Fruit fly (Drosophila melanogaster) whole organism, embryonic: ENCODE measurements around the gene rols.

Experiments used
- Atf-2 ChIP-seq: fragments of 200-800 bp; sonication (Bioruptor generic); optimal IDR thresholded peaks from 2 replicates; lab custom pipeline; 2016; ENCODE audit warnings: missing biosample characterization, missing genetic modification characterization
- Atf6 ChIP-seq: fragments of 200-800 bp; sonication (Bioruptor generic); IDR thresholded peaks from 2 replicates; pipeline ENCODE4 v1.3.6; 2022; ENCODE audit warnings: missing biosample characterization, missing genetic modification characterization
- CG10274 ChIP-seq: fragments of 200-800 bp; sonication (Bioruptor generic); optimal IDR thresholded peaks from 3 replicates; lab custom pipeline; 2017; ENCODE audit warnings: missing biosample characterization, mild to moderate bottlenecking, missing genetic modification characterization
- CG13775 ChIP-seq: fragments of 200-800 bp; sonication (Bioruptor generic); optimal IDR thresholded peaks from 3 replicates; lab custom pipeline; 2017; ENCODE audit warnings: missing biosample characterization, mild to moderate bottlenecking, missing genetic modification characterization
- CG2712 ChIP-seq: fragments of 200-800 bp; optimal IDR thresholded peaks from 3 replicates; lab custom pipeline; 2019; ENCODE audit warnings: missing biosample characterization, mild to moderate bottlenecking, missing genetic modification characterization, moderate library complexity
- CG31441 ChIP-seq: fragments of 200-800 bp; sonication (Bioruptor generic); IDR thresholded peaks from 2 replicates; pipeline ENCODE4 v1.3.6; 2022; ENCODE audit warnings: missing biosample characterization, missing genetic modification characterization
- CG3163 ChIP-seq: fragments of 200-800 bp; sonication (Bioruptor generic); optimal IDR thresholded peaks from 3 replicates; lab custom pipeline; 2016; ENCODE audit warnings: missing biosample characterization, missing genetic modification characterization
- CG34422 ChIP-seq: fragments of 200-800 bp; sonication (Bioruptor generic); IDR thresholded peaks from 3 replicates; pipeline ENCODE4 v1.3.6; 2022; ENCODE audit warnings: missing biosample characterization, missing genetic modification characterization
- CG4282 ChIP-seq: fragments of 200-800 bp; sonication (Bioruptor generic); optimal IDR thresholded peaks from 2 replicates; lab custom pipeline; 2016; ENCODE audit warnings: missing biosample characterization, missing genetic modification characterization
- CG4617 ChIP-seq: fragments of 200-800 bp; sonication (Bioruptor generic); optimal IDR thresholded peaks from 3 replicates; lab custom pipeline; 2016; ENCODE audit warnings: missing biosample characterization, missing genetic modification characterization, borderline replicate concordance
- CG5953 ChIP-seq: fragments of 200-800 bp; sonication (Bioruptor generic); IDR thresholded peaks from 2 replicates; pipeline ENCODE4 v1.3.6; 2022; ENCODE audit warnings: missing biosample characterization, missing genetic modification characterization
- CG6175 ChIP-seq: fragments of 200-800 bp; sonication (Bioruptor generic); IDR thresholded peaks from 3 replicates; pipeline ENCODE4 v1.3.6; 2022; ENCODE audit warnings: missing biosample characterization, missing genetic modification characterization
- CG6254 ChIP-seq: fragments of 200-800 bp; sonication (Bioruptor generic); optimal IDR thresholded peaks from 3 replicates; lab custom pipeline; 2017; ENCODE audit warnings: mild to moderate bottlenecking, missing biosample characterization, missing genetic modification reagents, missing genetic modification characterization
- CG7928 ChIP-seq: fragments of 200-800 bp; sonication (Bioruptor generic); optimal IDR thresholded peaks from 2 replicates; lab custom pipeline; 2017; ENCODE audit warnings: missing biosample characterization, mild to moderate bottlenecking, missing genetic modification characterization
- CG8765 ChIP-seq: fragments of 200-800 bp; sonication (Bioruptor generic); IDR thresholded peaks from 2 replicates; pipeline ENCODE4 v1.3.6; 2022; ENCODE audit warnings: missing biosample characterization, missing genetic modification characterization
- CG9437 ChIP-seq: fragments of 200-800 bp; sonication (Bioruptor generic); optimal IDR thresholded peaks from 2 replicates; lab custom pipeline; 2018; ENCODE audit warnings: missing biosample characterization, mild to moderate bottlenecking, missing genetic modification characterization
- Dip2 ChIP-seq: fragments of 200-800 bp; sonication (Bioruptor generic); IDR thresholded peaks from 2 replicates; pipeline ENCODE4 v1.3.6; 2022; ENCODE audit warnings: missing biosample characterization, missing genetic modification characterization
- Dip3 ChIP-seq: fragments of 200-800 bp; sonication (Bioruptor generic); optimal IDR thresholded peaks from 3 replicates; lab custom pipeline; 2016; ENCODE audit warnings: missing biosample characterization, missing genetic modification characterization
- Dll ChIP-seq: fragments of 200-800 bp; sonication (Bioruptor generic); IDR thresholded peaks from 4 replicates; pipeline ENCODE4 v1.3.6; 2022; ENCODE audit warnings: missing biosample characterization, missing genetic modification characterization; ENCODE audit not compliant: partially characterized antibody
- Doc2 ChIP-seq: fragments of 200-800 bp; sonication (Bioruptor generic); IDR thresholded peaks from 2 replicates; pipeline ENCODE4 v1.3.6; 2022; ENCODE audit warnings: missing biosample characterization, missing genetic modification characterization
- Dref ChIP-seq: fragments of 200-800 bp; sonication (Bioruptor generic); IDR thresholded peaks from 2 replicates; pipeline ENCODE4 v1.3.6; 2022; ENCODE audit warnings: missing biosample characterization, missing genetic modification characterization
- Drgx ChIP-seq: fragments of 200-800 bp; sonication (Bioruptor generic); IDR thresholded peaks from 2 replicates; pipeline ENCODE4 v1.3.6; 2022; ENCODE audit warnings: missing biosample characterization, missing genetic modification characterization
- Elba2 ChIP-seq: fragments of 200-800 bp; sonication (Bioruptor generic); optimal IDR thresholded peaks from 3 replicates; lab custom pipeline; 2016; ENCODE audit warnings: missing biosample characterization, missing genetic modification characterization
- HmgZ ChIP-seq: fragments of 200-800 bp; sonication (Bioruptor generic); optimal IDR thresholded peaks from 2 replicates; lab custom pipeline; 2018; ENCODE audit warnings: missing biosample characterization, mild to moderate bottlenecking, missing genetic modification characterization
- Hmx ChIP-seq: fragments of 200-800 bp; sonication (Bioruptor generic); optimal IDR thresholded peaks from 2 replicates; lab custom pipeline; 2016; ENCODE audit warnings: missing biosample characterization, missing genetic modification characterization
- Jarid2 ChIP-seq: fragments of 200-800 bp; sonication (Bioruptor generic); optimal IDR thresholded peaks from 3 replicates; lab custom pipeline; 2017; ENCODE audit warnings: mild to moderate bottlenecking, missing biosample characterization, missing genetic modification reagents, missing genetic modification characterization
- Optix ChIP-seq: fragments of 200-800 bp; sonication (Bioruptor generic); IDR thresholded peaks from 3 replicates; pipeline ENCODE4 v1.3.6; 2022; ENCODE audit warnings: missing biosample characterization, missing genetic modification characterization
- Poxn ChIP-seq: fragments of 200-800 bp; sonication (Bioruptor generic); IDR thresholded peaks from 2 replicates; pipeline ENCODE4 v1.3.6; 2022; ENCODE audit warnings: missing biosample characterization, missing genetic modification characterization
- Rfx ChIP-seq: fragments of 200-800 bp; sonication (Bioruptor generic); IDR thresholded peaks from 2 replicates; pipeline ENCODE4 v1.3.6; 2022; ENCODE audit warnings: missing biosample characterization, missing genetic modification characterization
- Sox102F ChIP-seq: fragments of 200-800 bp; sonication (Bioruptor generic); optimal IDR thresholded peaks from 2 replicates; lab custom pipeline; 2018; ENCODE audit warnings: missing biosample characterization, mild to moderate bottlenecking, missing genetic modification characterization, moderate library complexity
- ap ChIP-seq: fragments of 200-800 bp; sonication (Bioruptor generic); IDR thresholded peaks from 2 replicates; pipeline ENCODE4 v1.3.6; 2022; ENCODE audit warnings: missing biosample characterization, missing genetic modification characterization
- ato ChIP-seq: fragments of 200-800 bp; sonication (Bioruptor generic); IDR thresholded peaks from 2 replicates; pipeline ENCODE4 v1.3.6; 2022; ENCODE audit warnings: missing biosample characterization, missing genetic modification characterization; ENCODE audit not compliant: partially characterized antibody
- bcd ChIP-seq: fragments of 200-800 bp; sonication (Bioruptor generic); optimal IDR thresholded peaks from 2 replicates; lab custom pipeline; 2017; ENCODE audit warnings: missing biosample characterization, mild to moderate bottlenecking, missing genetic modification characterization
- br ChIP-seq: fragments of >200 bp; optimal IDR thresholded peaks from 2 replicates; lab custom pipeline; 2017
- chinmo ChIP-seq: fragments of 200-800 bp; sonication (Bioruptor generic); IDR thresholded peaks from 4 replicates; pipeline ENCODE4 v1.3.6; 2022; ENCODE audit warnings: missing biosample characterization, missing genetic modification characterization; ENCODE audit not compliant: partially characterized antibody
- da ChIP-seq: fragments of 200-800 bp; sonication (Bioruptor generic); optimal IDR thresholded peaks from 2 replicates; lab custom pipeline; 2016; ENCODE audit warnings: missing biosample characterization, missing genetic modification characterization
- dm ChIP-seq: fragments of 200-800 bp; sonication (Bioruptor generic); optimal IDR thresholded peaks from 3 replicates; lab custom pipeline; 2016; ENCODE audit warnings: missing biosample characterization, missing genetic modification characterization
- exex ChIP-seq: fragments of 200-800 bp; sonication (Bioruptor generic); optimal IDR thresholded peaks from 4 replicates; lab custom pipeline; 2018; ENCODE audit warnings: missing biosample characterization, mild to moderate bottlenecking, missing genetic modification characterization, moderate library complexity
- fd64A ChIP-seq: fragments of 200-800 bp; sonication (Bioruptor generic); optimal IDR thresholded peaks from 3 replicates; lab custom pipeline; 2018; ENCODE audit warnings: missing biosample characterization, mild to moderate bottlenecking, missing genetic modification characterization
- kni ChIP-seq: fragments of 200-800 bp; sonication (Bioruptor generic); optimal IDR thresholded peaks from 3 replicates; lab custom pipeline; 2017; ENCODE audit warnings: mild to moderate bottlenecking, missing biosample characterization, missing genetic modification reagents, missing genetic modification characterization
- nom ChIP-seq: fragments of 200-800 bp; sonication (Bioruptor generic); optimal IDR thresholded peaks from 2 replicates; lab custom pipeline; 2017; ENCODE audit warnings: missing biosample characterization, missing genetic modification characterization, mild to moderate bottlenecking, moderate library complexity, missing genetic modification reagents
- oc ChIP-seq: fragments of 200-800 bp; sonication (Bioruptor generic); optimal IDR thresholded peaks from 2 replicates; lab custom pipeline; 2018; ENCODE audit warnings: missing biosample characterization, mild to moderate bottlenecking, missing genetic modification characterization, moderate library complexity
- ranshi ChIP-seq: fragments of 200-800 bp; sonication (Bioruptor generic); IDR thresholded peaks from 2 replicates; pipeline ENCODE4 v1.3.6; 2022; ENCODE audit warnings: missing biosample characterization, missing genetic modification characterization
- repo ChIP-seq: fragments of 200-800 bp; sonication (Bioruptor generic); optimal IDR thresholded peaks from 2 replicates; lab custom pipeline; 2016; ENCODE audit warnings: missing biosample characterization, missing genetic modification characterization
- row ChIP-seq: fragments of 200-800 bp; sonication (Bioruptor generic); IDR thresholded peaks from 3 replicates; pipeline ENCODE4 v1.3.6; 2022; ENCODE audit warnings: missing biosample characterization, missing genetic modification characterization
- sd ChIP-seq: fragments of 200-800 bp; sonication (Bioruptor generic); optimal IDR thresholded peaks from 3 replicates; lab custom pipeline; 2018; ENCODE audit warnings: missing biosample characterization, mild to moderate bottlenecking, missing genetic modification characterization, moderate library complexity
- sima ChIP-seq: fragments of 200-800 bp; sonication (Bioruptor generic); optimal IDR thresholded peaks from 2 replicates; lab custom pipeline; 2016; ENCODE audit warnings: missing biosample characterization, missing genetic modification characterization
- so ChIP-seq: fragments of 200-800 bp; sonication (Bioruptor generic); IDR thresholded peaks from 3 replicates; pipeline ENCODE4 v1.3.6; 2022; ENCODE audit warnings: missing biosample characterization, missing genetic modification characterization
- ttk ChIP-seq: fragments of 200-800 bp; sonication (Bioruptor generic); IDR thresholded peaks from 2 replicates; pipeline ENCODE4 v2.1.2; 2022; ENCODE audit warnings: missing biosample characterization, missing genetic modification characterization
- zen ChIP-seq: fragments of 200-800 bp; sonication (Bioruptor generic); optimal IDR thresholded peaks from 3 replicates; lab custom pipeline; 2018; ENCODE audit warnings: missing biosample characterization, mild to moderate bottlenecking, missing genetic modification characterization, moderate library complexity

The rols gene

dm6 chr3L:12111081-12111958, 46.7 kb upstream of the rols start (continued):
- TF ChIP-seq Dref (GFP tag; lab: Robert Waterston, UW) (no peak), Atf-2 (no peak), CG31441 (GFP tag; lab: Robert Waterston, UW) (peak; percentile 96), CG4617 (no peak), CG2712 (tag; lab: Kevin White, UChicago) (peak; percentile 97), Dll (GFP tag; lab: Robert Waterston, UW) (no peak), Optix (GFP tag; lab: Robert Waterston, UW) (no peak), bcd (GFP tag; lab: Kevin White, UChicago) (peak; percentile 73), Dip3 (no peak), row (GFP tag; lab: Robert Waterston, UW) (peak; percentile 77), CG3163 (GFP tag; lab: Kevin White, UChicago) (peak; percentile 74), Atf6 (peak; percentile 44; the same call in 1 of the 2 replicates), HmgZ (tag; lab: Kevin White, UChicago) (peak; percentile 21), ap (GFP tag; lab: Robert Waterston, UW) (no peak), Drgx (GFP tag; lab: Robert Waterston, UW) (peak; percentile 14; the same call in 1 of the 2 replicates), sd (tag; lab: Kevin White, UChicago) (peak; percentile 50), zen (tag; lab: Kevin White, UChicago) (peak; percentile 82), chinmo (GFP tag; lab: Robert Waterston, UW) (peak; percentile 96; the same call in 3 of the 4 replicates), br (lab: Kevin White, UChicago) (no peak), CG10274 (GFP tag; lab: Kevin White, UChicago) (no peak), CG13775 (peak; percentile 81), ato (GFP tag; lab: Robert Waterston, UW) (no peak), da (GFP tag; lab: Kevin White, UChicago) (no peak), Hmx (GFP tag; lab: Kevin White, UChicago) (no peak), sima (GFP tag; lab: Kevin White, UChicago) (no peak), ttk (GFP tag; lab: Robert Waterston, UW) (peak; percentile 65), CG6254 (GFP tag; lab: Kevin White, UChicago) (peak; percentile 71), Dip2 (GFP tag; lab: Robert Waterston, UW) (no peak), dm (GFP tag; lab: Kevin White, UChicago) (no peak), Doc2 (GFP tag; lab: Robert Waterston, UW) (no peak), so (GFP tag; lab: Robert Waterston, UW) (peak; percentile 62; the same call in 1 of the 3 replicates), ranshi (GFP tag; lab: Robert Waterston, UW) (no peak), Poxn (no peak), nom (GFP tag; lab: Kevin White, UChicago) (peak; percentile 23), Rfx (GFP tag; lab: Robert Waterston, UW) (peak; percentile 68; the same call in 1 of the 2 replicates), Jarid2 (GFP tag; lab: Kevin White, UChicago) (peak; percentile 9), CG9437 (GFP tag; lab: Kevin White, UChicago) (peak; percentile 89), fd64A (no peak), exex (tag; lab: Kevin White, UChicago) (peak; percentile 60), repo (GFP tag; lab: Kevin White, UChicago) (no peak), CG8765 (GFP tag; lab: Robert Waterston, UW) (no peak), oc (tag; lab: Kevin White, UChicago) (peak; percentile 78), CG5953 (GFP tag; lab: Robert Waterston, UW) (no peak), CG6175 (no peak), Sox102F (GFP tag; lab: Kevin White, UChicago) (peak; percentile 89), CG4282 (GFP tag; lab: Kevin White, UChicago) (no peak), Elba2 (GFP tag; lab: Kevin White, UChicago) (no peak), CG34422 (GFP tag; lab: Robert Waterston, UW) (peak; percentile 69; the same call in 2 of the 3 replicates), CG7928 (GFP tag; lab: Kevin White, UChicago) (no peak), kni (GFP tag; lab: Kevin White, UChicago) (peak; percentile 87)
